Worm (Caenorhabditis elegans) whole organism, young adult: ENCODE data around the gene Y38F1A.4.

Experiments used
- B0261.1 ChIP-seq: sonication (generic microtip); optimal IDR thresholded peaks from 2 replicates; lab custom pipeline; 2016; ENCODE audit warnings: mild to moderate bottlenecking, missing genetic modification characterization, moderate library complexity, missing compliant biosample characterization
- C17E4.6 ChIP-seq: fragments of 200-800 bp; sonication (Bioruptor generic); IDR thresholded peaks from 2 replicates; pipeline ENCODE4 v1.3.6; 2022; ENCODE audit warnings: missing genetic modification reagents, missing genetic modification characterization, missing compliant biosample characterization
- D2030.7 ChIP-seq: fragments of 200-800 bp; sonication (Bioruptor generic); IDR thresholded peaks from 2 replicates; pipeline ENCODE4 v1.3.6; 2022; ENCODE audit warnings: missing genetic modification reagents, missing genetic modification characterization, missing compliant biosample characterization
- F23B12.7 ChIP-seq: sonication (generic microtip); optimal IDR thresholded peaks from 2 replicates; lab custom pipeline; 2017; ENCODE audit warnings: missing genetic modification characterization, mild to moderate bottlenecking, missing compliant biosample characterization, antibody characterized with exemption, moderate library complexity; ENCODE audit not compliant: insufficient read depth
- F49E8.2 ChIP-seq: sonication (generic microtip); optimal IDR thresholded peaks from 3 replicates; lab custom pipeline; 2017; ENCODE audit warnings: missing genetic modification characterization, mild to moderate bottlenecking, missing compliant biosample characterization, antibody characterized with exemption, moderate library complexity; ENCODE audit not compliant: insufficient read depth
- F55B11.4 ChIP-seq: sonication (generic microtip); optimal IDR thresholded peaks from 2 replicates; lab custom pipeline; 2016; ENCODE audit warnings: missing compliant biosample characterization, missing genetic modification characterization, borderline replicate concordance; ENCODE audit not compliant: insufficient read depth
- F57A8.1 ChIP-seq: fragments of 200-800 bp; sonication (Bioruptor generic); optimal IDR thresholded peaks from 2 replicates; lab custom pipeline; 2018; ENCODE audit warnings: mild to moderate bottlenecking, missing genetic modification characterization, moderate library complexity, missing compliant biosample characterization
- Y56A3A.18 ChIP-seq: fragments of 200-800 bp; sonication (Bioruptor generic); IDR thresholded peaks from 2 replicates; pipeline ENCODE4 v1.3.6; 2022; ENCODE audit warnings: missing genetic modification reagents, missing genetic modification characterization, missing compliant biosample characterization
- Y67H2A.10 ChIP-seq: fragments of 200-800 bp; sonication (Bioruptor generic); conservative IDR thresholded peaks from 2 replicates; pipeline ENCODE4 v1.3.6; 2022; ENCODE audit warnings: missing genetic modification reagents, missing genetic modification characterization, missing compliant biosample characterization
- Y95B8A.8 ChIP-seq: fragments of 200-800 bp; sonication (Bioruptor generic); IDR thresholded peaks from 2 replicates; pipeline ENCODE4 v1.3.6; 2022; ENCODE audit warnings: missing genetic modification reagents, missing genetic modification characterization, missing compliant biosample characterization
- akir-1 ChIP-seq: fragments of 200-800 bp; sonication (Bioruptor generic); optimal IDR thresholded peaks from 2 replicates; lab custom pipeline; 2018; ENCODE audit warnings: mild to moderate bottlenecking, missing genetic modification characterization, moderate library complexity, missing compliant biosample characterization
- aptf-2 ChIP-seq: fragments of 200-800 bp; sonication (Bioruptor generic); conservative IDR thresholded peaks from 2 replicates; pipeline ENCODE4 v1.3.6; 2022; ENCODE audit warnings: missing genetic modification reagents, missing genetic modification characterization, missing compliant biosample characterization
- attf-6 ChIP-seq: fragments of 200-800 bp; sonication (Bioruptor generic); IDR thresholded peaks from 2 replicates; pipeline ENCODE4 v1.3.6; 2022; ENCODE audit warnings: missing genetic modification reagents, missing genetic modification characterization, missing compliant biosample characterization
- ceh-58 ChIP-seq: fragments of 200-800 bp; sonication (Bioruptor generic); IDR thresholded peaks from 2 replicates; pipeline ENCODE4 v1.3.6; 2022; ENCODE audit warnings: missing genetic modification characterization, missing compliant biosample characterization
- chd-7 ChIP-seq: sonication (generic microtip); optimal IDR thresholded peaks from 2 replicates; lab custom pipeline; 2016; ENCODE audit warnings: mild to moderate bottlenecking, missing genetic modification characterization, moderate library complexity, missing compliant biosample characterization
- dpff-1 ChIP-seq: sonication (generic microtip); optimal IDR thresholded peaks from 2 replicates; lab custom pipeline; 2017; ENCODE audit warnings: mild to moderate bottlenecking, missing genetic modification characterization, missing compliant biosample characterization
- ekl-4 ChIP-seq: fragments of 200-800 bp; sonication (Bioruptor generic); IDR thresholded peaks from 2 replicates; pipeline ENCODE4 v1.3.6; 2022; ENCODE audit warnings: missing genetic modification reagents, missing genetic modification characterization, missing compliant biosample characterization
- fkh-3 ChIP-seq: sonication (generic microtip); optimal IDR thresholded peaks from 2 replicates; lab custom pipeline; 2016; ENCODE audit warnings: mild to moderate bottlenecking, missing genetic modification characterization, missing compliant biosample characterization
- hlh-12 ChIP-seq: sonication (generic microtip); optimal IDR thresholded peaks from 2 replicates; lab custom pipeline; 2016; ENCODE audit warnings: missing genetic modification characterization, missing compliant biosample characterization
- hmg-1.2 ChIP-seq: fragments of 200-800 bp; sonication (Bioruptor generic); IDR thresholded peaks from 2 replicates; pipeline ENCODE4 v1.3.6; 2022; ENCODE audit warnings: missing genetic modification reagents, missing genetic modification characterization, missing compliant biosample characterization
- hmg-20 ChIP-seq: fragments of 200-800 bp; sonication (Bioruptor generic); IDR thresholded peaks from 2 replicates; pipeline ENCODE4 v1.3.6; 2022; ENCODE audit warnings: missing genetic modification reagents, missing genetic modification characterization, missing compliant biosample characterization
- hrde-1 ChIP-seq: sonication (generic microtip); optimal IDR thresholded peaks from 2 replicates; lab custom pipeline; 2016; ENCODE audit warnings: missing genetic modification characterization, mild to moderate bottlenecking, missing compliant biosample characterization, moderate library complexity, missing genotype, missing genetic modification reagents, borderline replicate concordance
- lag-1 ChIP-seq: fragments of 200-800 bp; sonication (Bioruptor generic); IDR thresholded peaks from 2 replicates; pipeline ENCODE4 v1.3.6; 2022; ENCODE audit warnings: missing genetic modification reagents, missing genetic modification characterization, missing compliant biosample characterization
- let-526 ChIP-seq: fragments of 200-800 bp; sonication (Bioruptor generic); IDR thresholded peaks from 2 replicates; pipeline ENCODE4 v1.3.6; 2022; ENCODE audit warnings: missing genetic modification reagents, missing genetic modification characterization, missing compliant biosample characterization
- lin-26 ChIP-seq: fragments of 200-800 bp; sonication (Bioruptor generic); IDR thresholded peaks from 2 replicates; pipeline ENCODE4 v1.3.6; 2022; ENCODE audit warnings: missing genetic modification reagents, missing genetic modification characterization, missing compliant biosample characterization
- lin-35 ChIP-seq, 3 experiments: fragments of 150-350 bp in 2 of 3; sonication (generic microtip) in 1 of 3; optimal IDR thresholded peaks; 2 replicates each; lab custom pipeline; 2014 to 2018; ENCODE audit warnings: missing biosample characterization in 3 of 3, missing genetic modification characterization in 3 of 3, missing genetic modification reagents in 3 of 3
- lin-54 ChIP-seq: fragments of 200-800 bp; sonication (Bioruptor generic); optimal IDR thresholded peaks from 2 replicates; lab custom pipeline; 2018; ENCODE audit warnings: mild to moderate bottlenecking, missing genetic modification characterization, missing compliant biosample characterization
- lsl-1 ChIP-seq: fragments of 200-800 bp; sonication (Bioruptor generic); optimal IDR thresholded peaks from 2 replicates; lab custom pipeline; 2018; ENCODE audit warnings: mild to moderate bottlenecking, missing genetic modification characterization, moderate library complexity, missing compliant biosample characterization
- lsy-27 ChIP-seq: sonication (generic microtip); optimal IDR thresholded peaks from 2 replicates; lab custom pipeline; 2017; ENCODE audit warnings: missing genetic modification characterization, mild to moderate bottlenecking, missing compliant biosample characterization, antibody characterized with exemption, missing genotype, borderline replicate concordance; ENCODE audit not compliant: insufficient read depth
- nhr-179 ChIP-seq: sonication (generic microtip); optimal IDR thresholded peaks from 2 replicates; lab custom pipeline; 2016; ENCODE audit warnings: mild to moderate bottlenecking, missing genetic modification characterization, missing compliant biosample characterization
- nhr-90 ChIP-seq: sonication (generic microtip); optimal IDR thresholded peaks from 2 replicates; lab custom pipeline; 2016; ENCODE audit warnings: missing genotype, mild to moderate bottlenecking, missing genetic modification characterization, missing compliant biosample characterization
- pbrm-1 ChIP-seq: fragments of 200-800 bp; sonication (Bioruptor generic); IDR thresholded peaks from 2 replicates; pipeline ENCODE4 v1.3.6; 2022; ENCODE audit warnings: missing genetic modification reagents, missing genetic modification characterization, missing compliant biosample characterization
- rcor-1 ChIP-seq: fragments of 200-800 bp; sonication (Bioruptor generic); IDR thresholded peaks from 2 replicates; pipeline ENCODE4 v1.3.6; 2022; ENCODE audit warnings: missing genetic modification reagents, missing genetic modification characterization, missing compliant biosample characterization
- rpc-1 ChIP-seq, 2 experiments: fragments of 150-350 bp in 1 of 2; sonication (generic microtip) in 1 of 2; optimal IDR thresholded peaks; 2 replicates each; lab custom pipeline; 2014 to 2018; ENCODE audit warnings: missing biosample characterization in 1 of 2, missing genetic modification characterization in 1 of 2, missing genetic modification reagents in 1 of 2, missing genotype in 1 of 2
- sdz-38 ChIP-seq: sonication (generic microtip); optimal IDR thresholded peaks from 2 replicates; lab custom pipeline; 2016; ENCODE audit warnings: missing genotype, missing genetic modification characterization, missing compliant biosample characterization
- snpc-1.3 ChIP-seq: sonication (generic microtip); optimal IDR thresholded peaks from 2 replicates; lab custom pipeline; 2017; ENCODE audit warnings: missing genetic modification characterization, mild to moderate bottlenecking, missing compliant biosample characterization, antibody characterized with exemption, moderate library complexity, missing genotype, missing genetic modification reagents; ENCODE audit not compliant: insufficient read depth
- snpc-3.4 ChIP-seq: sonication (generic microtip); optimal IDR thresholded peaks from 2 replicates; lab custom pipeline; 2017; ENCODE audit warnings: missing genetic modification characterization, mild to moderate bottlenecking, missing compliant biosample characterization, antibody characterized with exemption, moderate library complexity, missing genotype, missing genetic modification reagents
- snpc-4 ChIP-seq, 5 experiments: fragments of 150-350 bp in 1 of 5; sonication (generic microtip) in 4 of 5; optimal IDR thresholded peaks; 2 replicates each; lab custom pipeline; 2014 to 2018; ENCODE audit warnings: missing genetic modification characterization in 5 of 5, missing biosample characterization in 3 of 5, antibody characterized with exemption in 2 of 5, mild to moderate bottlenecking in 2 of 5, missing compliant biosample characterization in 2 of 5, missing genotype in 2 of 5, moderate library complexity in 2 of 5, missing genetic modification reagents in 1 of 5
- tbx-9 ChIP-seq: sonication (generic microtip); optimal IDR thresholded peaks from 2 replicates; lab custom pipeline; 2016; ENCODE audit warnings: borderline replicate concordance, missing genetic modification characterization, inconsistent platforms, missing compliant biosample characterization
- unc-130 ChIP-seq: sonication (generic microtip); optimal IDR thresholded peaks from 2 replicates; lab custom pipeline; 2016; ENCODE audit warnings: missing genetic modification reagents, missing genetic modification characterization, missing compliant biosample characterization
- unc-62 ChIP-seq: fragments of 150-350 bp; optimal IDR thresholded peaks from 2 replicates; lab custom pipeline; 2014; ENCODE audit warnings: missing biosample characterization, missing genetic modification reagents, missing genetic modification characterization
- xnd-1 ChIP-seq: sonication (generic microtip); optimal IDR thresholded peaks from 2 replicates; lab custom pipeline; 2016; ENCODE audit warnings: missing genotype, missing genetic modification reagents, missing genetic modification characterization, missing compliant biosample characterization
- zim-3 ChIP-seq: sonication (generic microtip); optimal IDR thresholded peaks from 2 replicates; lab custom pipeline; 2017; ENCODE audit warnings: mild to moderate bottlenecking, missing genetic modification characterization, moderate library complexity, missing compliant biosample characterization
- ztf-22 ChIP-seq: fragments of 200-800 bp; sonication (Bioruptor generic); optimal IDR thresholded peaks from 2 replicates; lab custom pipeline; 2018; ENCODE audit warnings: mild to moderate bottlenecking, missing genetic modification characterization, moderate library complexity, missing compliant biosample characterization
- ztf-3 ChIP-seq: fragments of 200-800 bp; sonication (Bioruptor generic); optimal IDR thresholded peaks from 2 replicates; lab custom pipeline; 2018; ENCODE audit warnings: mild to moderate bottlenecking, missing genetic modification characterization, missing compliant biosample characterization

Gene Y38F1A.4

DNA sequence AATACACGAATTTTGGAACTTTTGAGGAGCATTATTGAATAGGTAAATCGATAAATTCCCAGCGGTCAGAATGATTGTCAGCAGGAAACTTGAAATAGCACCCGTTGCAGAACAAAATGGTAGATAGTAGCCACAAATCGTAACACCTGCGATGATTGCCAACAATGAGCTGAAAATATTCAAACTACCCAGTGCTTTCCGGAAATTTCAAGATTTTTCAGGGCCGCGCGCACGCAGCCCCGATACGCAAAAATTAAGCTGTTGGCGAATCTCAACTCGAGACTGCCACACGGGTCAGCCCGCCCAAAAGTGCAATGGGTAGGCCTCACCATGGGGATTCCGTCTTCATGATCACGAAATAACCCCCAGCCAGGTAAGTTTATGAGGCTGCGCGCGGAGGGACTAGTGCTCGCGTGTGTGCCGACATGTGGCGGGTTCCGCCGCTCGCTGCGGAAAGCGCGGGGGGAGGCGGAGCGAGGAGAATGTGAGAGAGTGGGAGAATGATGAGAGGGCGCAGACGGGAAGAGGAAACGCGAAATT lies 24.9 kb downstream of the Y38F1A.4 start (continued):
- peak; percentile 95 for TF ChIP-seq dpff-1 (tag; lab: Kevin White, UChicago)
- peak; percentile 97 for TF ChIP-seq Y56A3A.18 (GFP tag; lab: Robert Waterston, UW)
- peak; percentile 96 for TF ChIP-seq hrde-1 (tag; lab: Kevin White, UChicago)
- peak; percentile 99 for TF ChIP-seq pbrm-1
- TF ChIP-seq F55B11.4 (tag; lab: Kevin White, UChicago) = no peak
- peak; percentile 76 for TF ChIP-seq tbx-9 (tag; lab: Kevin White, UChicago)
- TF ChIP-seq Y95B8A.8 (GFP tag; lab: Robert Waterston, UW) = peak; percentile 96
- peak; percentile 69 for TF ChIP-seq akir-1
- peak; percentile 73 for TF ChIP-seq lsy-27
- peak; percentile 99 for TF ChIP-seq hmg-1.2 (GFP tag; lab: Robert Waterston, UW)
- peak; percentile 40 for TF ChIP-seq nhr-179
- TF ChIP-seq C17E4.6 (GFP tag; lab: Robert Waterston, UW) = peak; percentile 85
- TF ChIP-seq hmg-20 = peak; percentile 87
- peak; percentile 99 for TF ChIP-seq D2030.7 (GFP tag; lab: Robert Waterston, UW)
- TF ChIP-seq chd-7 = peak; percentile 97
- peak; percentile 89 for TF ChIP-seq lin-54 (GFP tag; lab: Kevin White, UChicago)
- TF ChIP-seq attf-6 (GFP tag; lab: Robert Waterston, UW) = peak; percentile 99
- peak; percentile 95 for TF ChIP-seq F23B12.7 (tag; lab: Kevin White, UChicago)
- TF ChIP-seq lin-35 (GFP tag; optimal IDR thresholded peaks at IDR 0.05; lab: Kevin White, UChicago) = peak in 2 of 3 experiments; percentile 63 to 79
- peak; percentile 96 for TF ChIP-seq snpc-3.4 (tag; lab: Kevin White, UChicago)
- TF ChIP-seq snpc-1.3 = peak; percentile 96
- TF ChIP-seq zim-3 (tag; lab: Kevin White, UChicago) = peak; percentile 87
- TF ChIP-seq lsl-1 (GFP tag; lab: Kevin White, UChicago) = peak; percentile 88
- 0 out of 2 replicates have a peak, but pooled peaks have one; percentile 26 for TF ChIP-seq ceh-58
- TF ChIP-seq snpc-4 (GFP tag; optimal IDR thresholded peaks at IDR 0.05; lab: Kevin White, UChicago) = peak; percentile 98
- TF ChIP-seq snpc-4 (tag; optimal IDR thresholded peaks at IDR 0.05; lab: Kevin White, UChicago) = peak; percentile 99 to 100 (median 99)
- peak; percentile 38 for TF ChIP-seq rpc-1 (optimal IDR thresholded peaks at IDR 0.05; lab: Kevin White, UChicago)
- TF ChIP-seq rpc-1 (tag; optimal IDR thresholded peaks at IDR 0.05; lab: Kevin White, UChicago) = peak; percentile 18
- peak; percentile 67 for TF ChIP-seq xnd-1 (tag; lab: Kevin White, UChicago)
- TF ChIP-seq let-526 = peak; percentile 73
- peak; percentile 68 for TF ChIP-seq F57A8.1
- peak; percentile 52 for TF ChIP-seq B0261.1 (tag; lab: Kevin White, UChicago)
- TF ChIP-seq aptf-2 (GFP tag; lab: Robert Waterston, UW) = peak; percentile 77; the same call in 1 of the 2 replicates
- peak; percentile 96 for TF ChIP-seq lin-26 (GFP tag; lab: Robert Waterston, UW)
- TF ChIP-seq lag-1 = no peak
- peak; percentile 71 for TF ChIP-seq sdz-38 (tag; lab: Kevin White, UChicago)
- peak; percentile 56; the same call in 1 of the 2 replicates for TF ChIP-seq Y67H2A.10
- peak; percentile 24 for TF ChIP-seq hlh-12
- TF ChIP-seq unc-62 (GFP tag; lab: Kevin White, UChicago) = peak; percentile 5
- peak; percentile 96 for TF ChIP-seq F49E8.2 (tag; lab: Kevin White, UChicago)
- TF ChIP-seq ekl-4 (GFP tag; lab: Robert Waterston, UW) = peak; percentile 97
- peak; percentile 91 for TF ChIP-seq rcor-1
- TF ChIP-seq ztf-22 = peak; percentile 92
- TF ChIP-seq nhr-90 = peak; percentile 93
- TF ChIP-seq ztf-3 = peak; percentile 83
- peak; percentile 92 for TF ChIP-seq fkh-3 (tag; lab: Kevin White, UChicago)
- TF ChIP-seq unc-130 (GFP tag; lab: Kevin White, UChicago) = peak; percentile 92
